Fruit fly (Drosophila melanogaster): ENCODE measurements around the gene ImpE1.

DNA sequence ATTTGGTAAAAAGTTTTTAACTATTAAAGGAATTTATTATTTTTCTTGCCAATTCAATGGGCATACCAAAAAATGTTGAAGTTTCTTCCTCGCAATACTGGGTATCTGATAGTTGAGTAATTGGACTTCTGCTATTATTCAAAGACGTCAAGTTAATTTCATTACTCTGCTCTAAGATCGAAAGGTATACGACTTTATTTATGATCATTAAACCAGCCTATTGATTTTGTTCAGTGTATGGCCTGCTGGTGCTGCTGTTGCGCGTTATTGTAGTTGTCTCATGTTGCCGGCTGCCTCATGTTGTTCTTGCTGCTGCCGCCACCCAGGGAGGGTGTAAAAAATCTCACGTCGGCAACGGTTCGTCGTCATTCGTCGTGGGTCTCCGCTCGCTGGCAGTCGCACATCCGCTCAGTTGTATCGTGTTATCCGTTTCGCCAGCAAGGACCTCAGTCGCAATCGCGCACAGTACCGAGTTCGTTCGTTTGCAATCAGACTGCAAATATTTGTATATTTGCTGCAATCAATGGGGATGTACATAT lies 23.5 kb downstream of the ImpE1 start, which contains the start of gene CG7120:
- TF ChIP-seq CG1620 (GFP tag; optimal IDR thresholded peaks at IDR 0.05): no peak
- TF ChIP-seq tj (GFP tag; optimal IDR thresholded peaks at IDR 0.05): no peak
- no peak for TF ChIP-seq kay (GFP tag; ENCODE audit: borderline replicate concordance)
- no peak for TF ChIP-seq toe (GFP tag; optimal IDR thresholded peaks at IDR 0.05)
- no peak for TF ChIP-seq CG33017 (tag; optimal IDR thresholded peaks at IDR 0.05)
- no peak for TF ChIP-seq ovo (GFP tag; optimal IDR thresholded peaks at IDR 0.05)
- TF ChIP-seq CG12768 (GFP tag; optimal IDR thresholded peaks at IDR 0.05): no peak
- TF ChIP-seq Clk (GFP tag; optimal IDR thresholded peaks at IDR 0.05): no peak
- TF ChIP-seq CG11617 (GFP tag; optimal IDR thresholded peaks at IDR 0.05): no peak
- TF ChIP-seq bab1 (GFP tag; optimal IDR thresholded peaks at IDR 0.05): no peak
- peak; percentile 2 for TF ChIP-seq cic (GFP tag; optimal IDR thresholded peaks at IDR 0.05)
- TF ChIP-seq pad (GFP tag; optimal IDR thresholded peaks at IDR 0.05): no peak
- no peak for TF ChIP-seq CG7045 (GFP tag; optimal IDR thresholded peaks at IDR 0.05)
- no peak for TF ChIP-seq CG7101 (tag; optimal IDR thresholded peaks at IDR 0.05)
